Worm (Caenorhabditis elegans) whole organism, L1 larva: ENCODE measurements around the gene sri-74.

ENCODE experiments used
- C16A3.4 ChIP-seq: fragments of 150-350 bp; optimal IDR thresholded peaks from 2 replicates; lab custom pipeline; 2014; ENCODE audit warnings: missing biosample characterization, missing genetic modification characterization
- aha-1 ChIP-seq: fragments of 150-350 bp; optimal IDR thresholded peaks from 2 replicates; lab custom pipeline; 2014; ENCODE audit warnings: missing biosample characterization, missing genetic modification characterization
- aly-2 ChIP-seq: fragments of 150-350 bp; optimal IDR thresholded peaks from 2 replicates; lab custom pipeline; 2014; ENCODE audit warnings: missing biosample characterization, missing genetic modification characterization
- ama-1 ChIP-seq: fragments of 150-350 bp; optimal IDR thresholded peaks from 2 replicates; lab custom pipeline; 2014
- blmp-1 ChIP-seq: fragments of 150-350 bp; optimal IDR thresholded peaks from 2 replicates; lab custom pipeline; 2014; ENCODE audit warnings: missing biosample characterization, missing genetic modification characterization
- ceh-8 ChIP-seq: fragments of 200-800 bp; sonication (Bioruptor generic); optimal IDR thresholded peaks from 2 replicates; lab custom pipeline; 2018; ENCODE audit warnings: mild to moderate bottlenecking, missing genetic modification characterization, moderate library complexity, missing compliant biosample characterization
- ceh-88 ChIP-seq: fragments of 200-800 bp; sonication (Bioruptor generic); IDR thresholded peaks from 2 replicates; pipeline ENCODE4 v1.3.6; 2022; ENCODE audit warnings: missing genetic modification characterization, missing compliant biosample characterization
- ces-1 ChIP-seq: fragments of 150-350 bp; optimal IDR thresholded peaks from 2 replicates; lab custom pipeline; 2014; ENCODE audit warnings: missing biosample characterization, missing genetic modification reagents, missing genetic modification characterization
- dpl-1 ChIP-seq, 3 experiments: fragments of 150-350 bp in 2 of 3; sonication (generic microtip) in 1 of 3; optimal IDR thresholded peaks; 2 replicates each; lab custom pipeline; 2014 to 2017; ENCODE audit warnings: missing biosample characterization in 3 of 3, missing genetic modification characterization in 3 of 3, missing genetic modification reagents in 3 of 3
- elt-3 ChIP-seq, 6 experiments: fragments of 150-350 bp in 1 of 6; sonication (generic microtip); optimal IDR thresholded peaks; 2 replicates each; lab custom pipeline; 2017 to 2018; ENCODE audit warnings: missing biosample characterization in 6 of 6, missing genetic modification characterization in 6 of 6, inconsistent platforms in 1 of 6
- fkh-10 ChIP-seq: sonication (generic microtip); optimal IDR thresholded peaks from 2 replicates; lab custom pipeline; 2017; ENCODE audit warnings: missing biosample characterization, missing genetic modification reagents, missing genetic modification characterization
- fkh-8 ChIP-seq: sonication (generic microtip); optimal IDR thresholded peaks from 2 replicates; lab custom pipeline; 2016; ENCODE audit warnings: mild to moderate bottlenecking, missing genetic modification characterization, missing compliant biosample characterization
- fos-1 ChIP-seq: fragments of 150-350 bp; optimal IDR thresholded peaks from 2 replicates; lab custom pipeline; 2014; ENCODE audit warnings: missing biosample characterization, missing genetic modification characterization
- grh-1 ChIP-seq: fragments of 200-800 bp; sonication (Bioruptor generic); IDR thresholded peaks from 2 replicates; pipeline ENCODE4 v1.3.6; 2022; ENCODE audit warnings: missing genetic modification reagents, missing genetic modification characterization, missing compliant biosample characterization
- hlh-4 ChIP-seq: sonication (generic microtip); optimal IDR thresholded peaks from 2 replicates; lab custom pipeline; 2016; ENCODE audit warnings: mild to moderate bottlenecking, missing genetic modification characterization, missing compliant biosample characterization
- lin-13 ChIP-seq: fragments of 150-350 bp; optimal IDR thresholded peaks from 2 replicates; lab custom pipeline; 2014; ENCODE audit warnings: missing biosample characterization, missing genetic modification reagents, missing genetic modification characterization
- lin-14 ChIP-seq: fragments of 200-800 bp; sonication (Bioruptor generic); optimal IDR thresholded peaks from 2 replicates; lab custom pipeline; 2018; ENCODE audit warnings: mild to moderate bottlenecking, missing genetic modification characterization, moderate library complexity, missing compliant biosample characterization
- lin-35 ChIP-seq, 2 experiments: fragments of 150-350 bp; optimal IDR thresholded peaks; 2 replicates each; lab custom pipeline; 2014; ENCODE audit warnings: missing biosample characterization in 2 of 2, missing genetic modification characterization in 2 of 2, missing genetic modification reagents in 2 of 2
- nhr-11 ChIP-seq: fragments of 150-350 bp; optimal IDR thresholded peaks from 2 replicates; lab custom pipeline; 2014; ENCODE audit warnings: missing biosample characterization, missing genetic modification characterization
- nhr-20 ChIP-seq: sonication (generic microtip); optimal IDR thresholded peaks from 2 replicates; lab custom pipeline; 2016; ENCODE audit warnings: mild to moderate bottlenecking, missing genetic modification characterization, missing compliant biosample characterization
- nhr-28 ChIP-seq: fragments of 150-350 bp; optimal IDR thresholded peaks from 2 replicates; lab custom pipeline; 2014; ENCODE audit warnings: missing biosample characterization, missing genetic modification characterization
- nhr-47 ChIP-seq: sonication (generic microtip); optimal IDR thresholded peaks from 2 replicates; lab custom pipeline; 2016; ENCODE audit warnings: mild to moderate bottlenecking, missing genetic modification characterization, moderate library complexity, missing compliant biosample characterization
- nhr-76 ChIP-seq: sonication (generic microtip); optimal IDR thresholded peaks from 2 replicates; lab custom pipeline; 2017; ENCODE audit warnings: missing biosample characterization, missing genetic modification characterization
- nhr-84 ChIP-seq: sonication (generic microtip); optimal IDR thresholded peaks from 2 replicates; lab custom pipeline; 2017; ENCODE audit warnings: missing biosample characterization, missing genetic modification characterization
- nhr-85 ChIP-seq: sonication (generic microtip); peaks from one replicate; lab custom pipeline; 2016; ENCODE audit warnings: missing genetic modification characterization, inconsistent platforms, missing compliant biosample characterization
- nhr-90 ChIP-seq: sonication (generic microtip); optimal IDR thresholded peaks from 2 replicates; lab custom pipeline; 2016; ENCODE audit warnings: mild to moderate bottlenecking, missing genetic modification characterization, missing compliant biosample characterization; ENCODE audit not compliant: poor library complexity
- rnt-1 ChIP-seq: sonication (generic microtip); optimal IDR thresholded peaks from 2 replicates; lab custom pipeline; 2016; ENCODE audit warnings: mild to moderate bottlenecking, missing genetic modification characterization, moderate library complexity, missing compliant biosample characterization
- skn-1 ChIP-seq: fragments of 150-350 bp; optimal IDR thresholded peaks from 2 replicates; lab custom pipeline; 2014; ENCODE audit warnings: missing biosample characterization, missing genetic modification characterization
- snu-23 ChIP-seq: sonication (generic microtip); optimal IDR thresholded peaks from 2 replicates; lab custom pipeline; 2016; ENCODE audit warnings: missing genetic modification characterization, missing compliant biosample characterization
- sptf-1 ChIP-seq: fragments of 150-350 bp; optimal IDR thresholded peaks from 2 replicates; lab custom pipeline; 2014; ENCODE audit warnings: missing biosample characterization, missing genetic modification characterization
- sup-37 ChIP-seq: fragments of 200-800 bp; sonication (Bioruptor generic); optimal IDR thresholded peaks from 2 replicates; lab custom pipeline; 2018; ENCODE audit warnings: mild to moderate bottlenecking, missing genetic modification characterization, missing compliant biosample characterization
- unc-62 ChIP-seq: fragments of 150-350 bp; optimal IDR thresholded peaks from 2 replicates; lab custom pipeline; 2014; ENCODE audit warnings: missing biosample characterization, missing genetic modification reagents, missing genetic modification characterization
- vab-15 ChIP-seq: sonication (generic microtip); optimal IDR thresholded peaks from 2 replicates; lab custom pipeline; 2017; ENCODE audit warnings: missing genotype, mild to moderate bottlenecking, missing genetic modification characterization, missing compliant biosample characterization
- ztf-4 ChIP-seq: fragments of 150-350 bp; optimal IDR thresholded peaks from 2 replicates; lab custom pipeline; 2014; ENCODE audit warnings: missing biosample characterization, missing genetic modification characterization

Gene sri-74

ce11 chrII:2583044-2583443, at the start of gene sri-74:
Gene sri-74, minus strand, starts transcription at chrII:2583144.
- TF ChIP-seq skn-1 (tag; lab: Kevin White, UChicago): no peak
- TF ChIP-seq ama-1 (lab: Kevin White, UChicago): no peak
- no peak for TF ChIP-seq sptf-1 (tag; lab: Kevin White, UChicago)
- no peak for TF ChIP-seq fkh-8 (tag; lab: Kevin White, UChicago)
- TF ChIP-seq blmp-1 (tag; lab: Kevin White, UChicago): no peak
- TF ChIP-seq fkh-10 (GFP tag; lab: Kevin White, UChicago): no peak
- no peak for TF ChIP-seq nhr-47 (tag; lab: Kevin White, UChicago)
- no peak for TF ChIP-seq vab-15 (tag; lab: Kevin White, UChicago)
- TF ChIP-seq aly-2 (tag; lab: Kevin White, UChicago): no peak
- TF ChIP-seq nhr-84 (tag; lab: Kevin White, UChicago): no peak
- TF ChIP-seq ceh-8: no peak
- no peak for TF ChIP-seq nhr-20
- no peak for TF ChIP-seq grh-1 (GFP tag; lab: Robert Waterston, UW)
- TF ChIP-seq aha-1 (tag; lab: Kevin White, UChicago): no peak
- no peak for TF ChIP-seq dpl-1 (GFP tag; optimal IDR thresholded peaks at IDR 0.05; lab: Kevin White, UChicago)
- no peak for TF ChIP-seq snu-23 (GFP tag; lab: Kevin White, UChicago)
- TF ChIP-seq unc-62 (GFP tag; lab: Kevin White, UChicago): no peak

DNA sequence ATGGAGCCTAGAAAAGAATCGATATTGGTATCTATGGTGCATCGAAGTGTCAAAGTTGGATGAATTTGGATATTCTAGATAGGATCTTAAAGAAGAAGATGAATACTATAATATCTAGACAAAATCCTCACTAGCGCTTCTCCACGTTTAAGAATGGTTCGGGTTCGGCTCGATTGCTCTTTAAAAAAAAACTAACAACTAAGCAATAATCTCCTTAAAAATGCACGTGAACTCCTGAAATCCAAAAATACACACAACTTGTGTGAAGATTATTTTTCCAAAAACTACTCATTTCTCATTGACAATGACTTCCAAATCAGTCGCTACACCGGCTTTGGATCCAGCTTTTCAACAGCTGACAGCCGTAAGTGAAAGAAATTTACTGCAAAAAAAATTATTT, 48.2 kb upstream of the sri-74 start, which contains the start of gene D2062.1:
Gene D2062.1, plus strand, starts transcription at position 301 of the 400 bp plus-strand sequence.
- TF ChIP-seq lin-14 (GFP tag; lab: Kevin White, UChicago) (no peak), fos-1 (tag; lab: Kevin White, UChicago) (no peak), aly-2 (tag; lab: Kevin White, UChicago) (no peak), ztf-4 (tag; lab: Kevin White, UChicago) (no peak), nhr-90 (tag; lab: Kevin White, UChicago) (no peak), C16A3.4 (tag; lab: Kevin White, UChicago) (no peak), hlh-4 (no peak), nhr-85 (tag; lab: Kevin White, UChicago) (no peak), nhr-11 (no peak)

DNA sequence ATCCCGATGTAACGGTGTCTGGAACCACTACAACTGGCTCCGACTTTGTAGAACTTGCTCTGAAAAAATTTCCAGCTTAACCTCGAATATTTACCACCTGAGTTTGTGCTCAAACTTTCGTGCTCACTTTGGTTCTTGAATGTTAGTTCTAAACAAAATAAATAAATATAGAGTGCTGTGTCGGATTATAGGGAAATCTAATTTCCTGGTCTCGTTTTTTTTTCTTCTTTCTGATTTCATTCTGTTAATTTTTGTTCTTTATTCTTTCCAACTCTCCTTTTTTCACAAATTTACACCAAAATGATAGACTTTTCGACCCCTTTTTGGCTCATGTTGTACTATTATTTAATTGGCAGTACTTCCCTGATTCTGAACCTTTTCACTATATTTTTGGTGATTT, 46.3 kb upstream of the sri-74 start, which contains the start of gene sri-37:
Gene sri-37, plus strand, starts transcription at position 301 of the 400 bp plus-strand sequence.
- TF ChIP-seq sup-37 (GFP tag; lab: Kevin White, UChicago) (no peak), skn-1 (tag; lab: Kevin White, UChicago) (no peak), grh-1 (GFP tag; lab: Robert Waterston, UW) (no peak), elt-3 (tag; optimal IDR thresholded peaks at IDR 0.05; lab: Kevin White, UChicago) (no peak), dpl-1 (GFP tag; optimal IDR thresholded peaks at IDR 0.05; lab: Kevin White, UChicago) (no peak), lin-13 (GFP tag; lab: Kevin White, UChicago) (no peak), nhr-28 (tag; lab: Kevin White, UChicago) (no peak), rnt-1 (tag; lab: Kevin White, UChicago) (no peak), ceh-88 (GFP tag; lab: Robert Waterston, UW) (no peak), aha-1 (tag; lab: Kevin White, UChicago) (no peak)

ce11 chrII:2628401-2628800, 45.5 kb upstream of the sri-74 start:
- TF ChIP-seq nhr-76 (tag; lab: Kevin White, UChicago) (no peak), lin-35 (GFP tag; optimal IDR thresholded peaks at IDR 0.05; lab: Kevin White, UChicago) (no peak), fos-1 (tag; lab: Kevin White, UChicago) (no peak), vab-15 (tag; lab: Kevin White, UChicago) (no peak), ces-1 (no peak)
